Fruit fly (Drosophila melanogaster): ENCODE data around the gene CG16972.

DNA sequence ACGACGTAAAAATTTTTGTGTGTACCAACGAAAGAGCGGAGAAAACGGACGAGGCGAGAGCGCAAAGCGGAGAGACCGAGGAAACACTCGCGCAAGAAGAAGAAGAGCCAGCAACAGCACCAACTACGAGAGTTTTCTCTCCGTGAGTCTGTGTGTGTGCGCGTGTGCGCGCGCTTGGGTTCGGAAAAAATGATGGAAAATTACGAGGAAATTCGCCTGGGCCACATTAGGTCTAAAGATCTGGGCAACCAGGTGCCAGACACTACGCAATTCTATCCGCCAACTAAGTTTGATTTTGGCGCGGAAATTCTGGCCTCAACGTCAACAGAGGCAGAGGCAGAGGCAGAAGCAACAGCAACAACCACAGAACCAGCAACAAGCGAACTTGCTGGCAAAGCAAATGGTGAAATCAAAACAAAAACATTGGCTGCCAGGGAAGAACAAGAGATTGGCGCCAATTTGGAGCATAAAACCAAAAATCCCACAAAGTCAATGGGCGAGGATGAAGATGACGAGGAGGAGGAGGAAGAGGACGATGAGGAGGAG, 37.2 kb downstream of the CG16972 start, which contains the start of gene DnaJ-H:
- TF ChIP-seq topi (GFP tag; optimal IDR thresholded peaks at IDR 0.05): no peak
- TF ChIP-seq Sox15 (GFP tag; optimal IDR thresholded peaks at IDR 0.05): no peak
- TF ChIP-seq Sox102F (GFP tag; optimal IDR thresholded peaks at IDR 0.05): no peak
- TF ChIP-seq Lpt (GFP tag; optimal IDR thresholded peaks at IDR 0.05): no peak
- TF ChIP-seq CG16779 (tag; optimal IDR thresholded peaks at IDR 0.05): no peak
- no peak for TF ChIP-seq esn (GFP tag; optimal IDR thresholded peaks at IDR 0.05)
- no peak for TF ChIP-seq Hr39 (GFP tag; optimal IDR thresholded peaks at IDR 0.05)
- no peak for TF ChIP-seq Hr38 (GFP tag; optimal IDR thresholded peaks at IDR 0.05)
- no peak for TF ChIP-seq ss (GFP tag; optimal IDR thresholded peaks at IDR 0.05)

All from whole organism, prepupa.